Worm (Caenorhabditis elegans): ENCODE measurements around the gene cox-6B.
A peak's percentile ranks its signal among the peaks of the same experiment; 100 is the strongest.

cox-6B gene

DNA sequence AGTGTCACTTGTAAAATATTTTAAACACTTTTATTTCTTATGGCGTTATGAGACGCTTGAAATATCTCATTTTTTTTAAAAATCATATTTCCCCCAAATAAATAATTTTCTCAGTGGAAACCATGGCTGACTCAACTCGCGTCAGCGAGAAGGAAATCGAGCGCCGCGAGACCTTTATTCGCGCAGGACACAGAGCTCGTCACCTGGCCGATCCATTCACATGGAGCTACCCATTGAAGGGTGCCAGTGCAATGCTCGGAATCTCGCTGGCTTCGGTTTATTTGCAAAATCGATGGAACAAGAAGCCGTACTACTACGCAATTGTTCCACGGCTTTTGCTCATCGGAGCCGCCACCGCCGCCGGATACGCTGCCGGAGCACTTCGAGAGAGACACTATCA, 87.3 kb downstream of the cox-6B start, which contains the start of gene nduc-2:
Gene nduc-2, plus strand, starts transcription at position 113 of the 400 bp plus-strand sequence.
- TF ChIP-seq fos-1 (tag; optimal IDR thresholded peaks at IDR 0.05) (no peak), ama-1 (optimal IDR thresholded peaks at IDR 0.05) (peak; percentile 73), mml-1 (tag; optimal IDR thresholded peaks at IDR 0.05) (no peak), pqm-1 (tag; optimal IDR thresholded peaks at IDR 0.05) (no peak)

DNA sequence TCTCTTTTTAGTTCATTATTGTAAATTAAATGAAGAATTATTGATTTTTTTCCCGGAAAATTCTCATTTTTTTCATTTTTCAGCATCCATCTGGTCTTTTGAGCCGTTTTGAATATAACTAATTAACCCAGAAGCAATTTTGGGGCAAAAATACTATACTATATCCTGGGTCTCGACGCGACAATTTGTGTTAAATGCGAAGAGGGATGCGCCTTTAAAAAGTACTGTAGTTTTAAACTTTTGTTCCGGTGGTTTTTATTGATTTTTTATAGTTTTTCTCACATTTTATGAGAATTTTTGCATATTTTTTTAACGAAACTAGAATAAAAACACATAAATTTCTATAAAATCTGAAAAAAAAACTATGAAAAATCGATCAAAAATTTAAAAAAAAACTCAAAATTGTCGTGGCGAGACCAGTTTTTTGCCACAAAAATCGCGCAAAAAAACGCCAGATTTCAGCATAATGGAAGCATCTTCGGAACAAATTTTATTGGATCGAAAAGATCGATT, 88.6 kb downstream of the cox-6B start, which contains the start of gene tbcc-1:
Gene tbcc-1, plus strand, starts transcription at position 463 of the 513 bp plus-strand sequence.
- TF ChIP-seq ztf-11 (tag; optimal IDR thresholded peaks at IDR 0.05) = no peak
- TF ChIP-seq nhr-77 (tag; optimal IDR thresholded peaks at IDR 0.05) = no peak
- no peak for TF ChIP-seq zag-1 (tag; optimal IDR thresholded peaks at IDR 0.05)
- TF ChIP-seq lin-39 (tag; optimal IDR thresholded peaks at IDR 0.05) = no peak
- TF ChIP-seq egl-5 (tag; optimal IDR thresholded peaks at IDR 0.05) = no peak
- TF ChIP-seq aly-2 (tag; optimal IDR thresholded peaks at IDR 0.05) = no peak
- TF ChIP-seq eor-1 (tag; optimal IDR thresholded peaks at IDR 0.05) = no peak
- no peak for TF ChIP-seq ceh-16 (tag; optimal IDR thresholded peaks at IDR 0.05)
- no peak for TF ChIP-seq nhr-23 (tag; optimal IDR thresholded peaks at IDR 0.05)
- TF ChIP-seq nhr-28 (tag; optimal IDR thresholded peaks at IDR 0.05) = no peak
- TF ChIP-seq pha-4 (tag; optimal IDR thresholded peaks at IDR 0.05) = no peak
- no peak for TF ChIP-seq nhr-67 (tag; optimal IDR thresholded peaks at IDR 0.05)
- TF ChIP-seq elt-2 (tag; optimal IDR thresholded peaks at IDR 0.05) = no peak
- TF ChIP-seq lin-15B (tag; optimal IDR thresholded peaks at IDR 0.05) = no peak
- no peak for TF ChIP-seq nhr-76 (tag; optimal IDR thresholded peaks at IDR 0.05)
- TF ChIP-seq ceh-28 (tag; optimal IDR thresholded peaks at IDR 0.05) = no peak

DNA sequence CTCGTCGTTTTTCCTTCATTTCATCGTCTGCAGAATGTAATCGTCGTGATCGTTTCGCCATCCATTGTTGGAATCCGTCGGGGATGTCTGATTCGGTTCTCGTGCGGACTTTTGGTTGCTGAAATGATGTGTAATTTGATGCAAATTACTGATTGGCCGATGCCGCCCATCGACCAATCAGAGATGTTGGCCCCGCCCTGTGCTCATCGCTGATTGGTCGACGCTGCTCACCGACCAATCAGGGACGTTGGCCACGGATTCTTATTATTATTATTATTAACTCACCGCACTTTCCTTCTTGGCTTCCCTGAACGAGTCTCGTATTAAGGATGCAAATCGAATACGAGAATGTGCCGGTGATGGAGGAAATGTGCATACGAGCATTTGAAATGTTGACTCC, 94.6 kb downstream of the cox-6B start:
- TF ChIP-seq nfya-1 (tag; optimal IDR thresholded peaks at IDR 0.05; ENCODE audit: insufficient read depth) = peak; percentile 95
- no peak for TF ChIP-seq mml-1 (tag; optimal IDR thresholded peaks at IDR 0.05)

DNA sequence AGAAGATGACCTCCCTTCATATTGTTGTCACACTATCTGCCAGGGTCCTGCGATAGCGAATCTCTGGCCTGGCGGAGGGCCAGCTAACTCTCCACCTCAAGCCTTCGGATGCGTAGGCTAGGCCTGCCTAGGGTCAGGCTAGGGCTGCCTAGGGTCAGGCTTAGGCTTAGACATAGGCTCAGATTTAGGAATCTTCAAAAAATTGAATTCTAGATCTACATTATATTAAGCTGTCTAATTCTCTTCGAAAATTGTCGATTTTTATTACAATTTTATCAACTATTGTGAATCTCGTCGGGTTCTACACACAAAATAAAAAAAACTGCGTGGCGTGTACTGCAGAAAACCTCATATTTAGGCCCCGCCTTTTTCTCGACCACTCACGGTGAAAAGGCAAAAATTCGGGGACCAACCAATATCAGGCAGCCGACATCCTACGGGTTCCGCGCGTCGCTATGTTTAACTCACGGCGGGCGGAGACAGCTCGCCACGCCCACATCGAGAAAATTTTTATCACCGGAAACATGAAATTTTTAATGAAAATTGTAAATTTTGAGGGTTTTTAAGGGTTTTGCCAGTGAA, 96.1 kb downstream of the cox-6B start:
- TF ChIP-seq nhr-25 (tag; optimal IDR thresholded peaks at IDR 0.05) = no peak
- TF ChIP-seq ceh-16 (tag; optimal IDR thresholded peaks at IDR 0.05) = no peak
- no peak for TF ChIP-seq unc-62 (GFP tag; optimal IDR thresholded peaks at IDR 0.05)
- no peak for TF ChIP-seq pqm-1 (tag; optimal IDR thresholded peaks at IDR 0.05)
- TF ChIP-seq elt-3 (tag; optimal IDR thresholded peaks at IDR 0.05) = no peak
- no peak for TF ChIP-seq elt-2 (tag; optimal IDR thresholded peaks at IDR 0.05)
- TF ChIP-seq mml-1 (tag; optimal IDR thresholded peaks at IDR 0.05) = no peak
- no peak for TF ChIP-seq nhr-77 (tag; optimal IDR thresholded peaks at IDR 0.05)
- TF ChIP-seq nhr-11 (tag; optimal IDR thresholded peaks at IDR 0.05) = no peak
- no peak for TF ChIP-seq skn-1 (tag; optimal IDR thresholded peaks at IDR 0.05)
- TF ChIP-seq ceh-82 (tag; optimal IDR thresholded peaks at IDR 0.05) = no peak
- no peak for TF ChIP-seq nhr-67 (tag; optimal IDR thresholded peaks at IDR 0.05)
- TF ChIP-seq lin-15B (tag; optimal IDR thresholded peaks at IDR 0.05) = no peak

DNA sequence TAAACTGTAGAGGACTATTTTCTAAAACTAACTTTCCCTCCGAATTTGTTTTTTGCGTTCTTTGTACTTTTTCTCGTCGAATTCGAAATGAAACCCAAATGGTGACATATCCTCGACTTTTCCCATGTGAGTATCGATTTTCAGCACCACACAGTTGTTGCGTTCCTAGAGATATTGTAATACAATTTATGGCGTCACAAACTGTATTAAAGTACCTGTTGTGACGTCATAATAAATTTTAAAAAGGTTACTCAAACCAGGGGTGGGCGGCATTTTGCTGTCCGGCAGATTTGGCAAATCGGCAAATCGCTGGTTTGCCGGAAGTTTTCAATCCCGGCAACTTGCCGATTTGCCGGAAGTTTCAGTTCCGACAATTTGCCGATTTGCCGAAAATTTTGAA, 101.3 kb downstream of the cox-6B start:
- TF ChIP-seq unc-62 (GFP tag; optimal IDR thresholded peaks at IDR 0.05) = no peak
- no peak for TF ChIP-seq ZK546.5 (tag; optimal IDR thresholded peaks at IDR 0.05)
- no peak for TF ChIP-seq daf-12 (tag; optimal IDR thresholded peaks at IDR 0.05)
- no peak for TF ChIP-seq aly-2 (tag; optimal IDR thresholded peaks at IDR 0.05)
- no peak for TF ChIP-seq unc-39 (tag; optimal IDR thresholded peaks at IDR 0.05)
- TF ChIP-seq mdl-1 (tag; optimal IDR thresholded peaks at IDR 0.05) = no peak
- no peak for TF ChIP-seq nhr-23 (tag; optimal IDR thresholded peaks at IDR 0.05)
- no peak for TF ChIP-seq R02D3.7 (tag; optimal IDR thresholded peaks at IDR 0.05)
- TF ChIP-seq elt-3 (tag; optimal IDR thresholded peaks at IDR 0.05) = no peak
- no peak for TF ChIP-seq ztf-4 (tag; optimal IDR thresholded peaks at IDR 0.05)
- no peak for TF ChIP-seq sea-2 (GFP tag; optimal IDR thresholded peaks at IDR 0.05)
- TF ChIP-seq eor-1 (tag; optimal IDR thresholded peaks at IDR 0.05) = no peak
- TF ChIP-seq nhr-76 (tag; optimal IDR thresholded peaks at IDR 0.05) = no peak
- no peak for TF ChIP-seq nhr-12 (tag; optimal IDR thresholded peaks at IDR 0.05)
- TF ChIP-seq egl-5 (tag; optimal IDR thresholded peaks at IDR 0.05) = no peak
- TF ChIP-seq ceh-16 (tag; optimal IDR thresholded peaks at IDR 0.05) = no peak
